Fruit fly (Drosophila melanogaster): ENCODE data around the gene CG17726.
A peak's percentile ranks its signal among the peaks of the same experiment; 100 is the strongest.

CG17726 gene

DNA sequence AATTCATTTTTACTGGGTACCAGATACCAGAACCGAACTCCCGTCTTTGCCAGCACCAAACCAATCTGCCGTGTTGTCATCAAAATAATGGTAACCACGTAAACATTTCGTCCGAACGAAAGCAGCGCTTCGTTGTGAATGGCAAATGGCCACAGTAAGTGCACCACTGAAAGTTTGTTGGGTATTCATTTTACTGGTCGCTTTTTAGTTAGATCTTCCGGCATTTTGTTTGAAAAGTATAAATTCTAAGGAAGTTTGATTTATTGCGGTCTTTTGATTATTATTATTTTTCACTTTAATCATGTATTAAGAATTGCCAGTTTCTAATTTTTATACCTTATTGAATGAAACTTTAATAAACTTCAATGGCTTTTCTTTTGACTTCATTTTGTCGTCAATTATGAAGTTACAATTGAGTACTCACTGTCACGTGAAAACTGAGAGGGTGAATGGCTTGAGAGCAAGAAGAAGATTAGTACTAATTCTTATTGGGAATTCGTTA, 12.1 kb upstream of the CG17726 start, which contains the start of gene ZnT86D:
TSS of gene ZnT86D (minus strand) at position 91 of the 502 bp plus-strand sequence.
- TF ChIP-seq CG8478 (optimal IDR thresholded peaks at IDR 0.05): no peak
- TF ChIP-seq CTCF (optimal IDR thresholded peaks at IDR 0.05): no peak

- no peak for TF ChIP-seq CG8478 (optimal IDR thresholded peaks at IDR 0.05)
- peak; percentile 3 to 55 for TF ChIP-seq CTCF (optimal IDR thresholded peaks at IDR 0.05)
Observed at dm6 chr3R:11216156-11216630, 10.4 kb upstream of the CG17726 start, which contains the start of the genes RpS25 and CG4820. RpS25 (minus strand) TSS chr3R:11216287. CG4820 (plus strand) TSS chr3R:11216535.

dm6 chr3R:11219883-11220282, 6.7 kb upstream of the CG17726 start, which contains the start of gene CG6689:
CG6689 (minus strand) TSS chr3R:11220064.
- TF ChIP-seq CTCF (optimal IDR thresholded peaks at IDR 0.05) (no peak), CG8478 (optimal IDR thresholded peaks at IDR 0.05) (no peak)

DNA sequence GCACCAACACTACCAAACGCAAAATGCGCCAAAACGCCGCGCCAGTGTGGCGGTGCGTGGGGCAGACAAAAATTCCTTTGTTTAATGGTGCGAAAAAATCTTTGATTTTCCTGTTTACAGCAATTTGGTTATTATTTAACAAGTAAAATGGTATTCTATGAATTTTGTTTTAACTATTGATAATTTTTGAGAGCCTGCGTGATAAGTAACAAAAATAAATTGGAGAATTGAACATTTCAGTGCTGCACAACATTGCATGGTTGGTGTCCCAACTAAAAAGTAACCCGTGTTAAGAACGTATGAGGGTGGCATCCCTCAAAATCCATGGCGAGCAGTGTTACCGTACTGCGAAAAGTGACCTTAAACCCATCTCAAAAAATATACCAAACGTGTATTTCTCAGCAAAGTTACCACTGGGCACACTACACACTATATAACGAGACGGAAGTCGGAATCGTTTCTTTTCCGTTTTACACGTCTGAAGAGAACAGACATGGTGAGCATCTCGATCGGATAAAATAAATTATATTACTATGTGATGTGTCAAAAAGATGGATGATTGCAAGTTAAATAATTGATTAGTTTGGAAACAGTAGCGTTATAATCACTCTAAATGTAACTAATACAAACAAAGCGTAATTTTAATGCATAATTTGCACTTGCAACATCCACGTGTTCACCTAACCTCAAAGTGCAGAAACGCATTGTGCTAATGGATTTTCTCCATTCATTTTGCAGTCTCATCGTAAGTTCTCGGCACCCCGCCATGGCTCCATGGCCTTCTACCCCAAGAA, 4.9 kb upstream of the CG17726 start, which contains the start of the genes CG6693 and RpL3:
TSS of gene CG6693 (minus strand) at position 203 of the 794 bp plus-strand sequence.
TSS of gene RpL3 (plus strand) at position 458 of the 794 bp plus-strand sequence.
- TF ChIP-seq CTCF (optimal IDR thresholded peaks at IDR 0.05): peak; percentile 63 to 66
- no peak for TF ChIP-seq CG8478 (optimal IDR thresholded peaks at IDR 0.05)

dm6 chr3R:11222587-11222986, 4.0 kb upstream of the CG17726 start:
- TF ChIP-seq CG8478 (optimal IDR thresholded peaks at IDR 0.05): no peak
- no peak for TF ChIP-seq CTCF (optimal IDR thresholded peaks at IDR 0.05)

DNA sequence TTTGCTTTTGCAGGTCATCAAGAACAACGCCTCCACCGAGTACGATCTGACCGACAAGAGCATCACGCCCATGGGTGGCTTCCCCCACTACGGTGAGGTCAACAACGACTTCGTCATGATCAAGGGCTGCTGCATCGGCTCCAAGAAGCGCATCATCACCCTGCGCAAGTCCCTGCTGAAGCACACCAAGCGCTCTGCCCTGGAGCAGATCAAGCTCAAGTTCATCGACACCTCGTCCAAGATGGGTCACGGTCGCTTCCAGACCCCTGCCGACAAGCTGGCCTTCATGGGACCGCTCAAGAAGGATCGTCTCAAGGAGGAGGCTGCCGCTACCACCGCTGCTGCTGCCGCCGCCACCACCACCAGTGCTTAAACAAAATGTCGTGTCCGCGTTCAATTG, 2.1 kb upstream of the CG17726 start:
- TF ChIP-seq CTCF (optimal IDR thresholded peaks at IDR 0.05) (no peak), CG8478 (optimal IDR thresholded peaks at IDR 0.05) (no peak)

- no peak for TF ChIP-seq CG8478 (optimal IDR thresholded peaks at IDR 0.05)
- TF ChIP-seq CTCF (optimal IDR thresholded peaks at IDR 0.05): no peak
Observed at dm6 chr3R:11225220-11225619, 1.3 kb upstream of the CG17726 start, which contains the start of gene scpr-C. scpr-C (plus strand) TSS chr3R:11225520.

- TF ChIP-seq CTCF (optimal IDR thresholded peaks at IDR 0.05) (no peak), CG8478 (optimal IDR thresholded peaks at IDR 0.05) (no peak)
Observed at dm6 chr3R:11230392-11230791, 3.8 kb downstream of the CG17726 start, which contains the start of gene GCC88. GCC88 (minus strand) TSS chr3R:11230600.

- TF ChIP-seq CG8478 (optimal IDR thresholded peaks at IDR 0.05) (no peak), CTCF (optimal IDR thresholded peaks at IDR 0.05) (no peak)
Observed at dm6 chr3R:11231037-11231436, 4.5 kb downstream of the CG17726 start.

- TF ChIP-seq CG8478 (optimal IDR thresholded peaks at IDR 0.05) (no peak), CTCF (optimal IDR thresholded peaks at IDR 0.05) (no peak)
Observed at dm6 chr3R:11231705-11232261, 5.2 kb downstream of the CG17726 start, which contains the start of the genes CG17187 and Dph3. CG17187 (minus strand) TSS chr3R:11231879. Dph3 (plus strand) TSS chr3R:11231912.

- TF ChIP-seq CTCF (optimal IDR thresholded peaks at IDR 0.05) (peak in 1 of 2 experiments; percentile 11), CG8478 (optimal IDR thresholded peaks at IDR 0.05) (no peak)
Observed at dm6 chr3R:11234918-11235371, 8.4 kb downstream of the CG17726 start, which contains the start of the genes Arfip and CG17721. Arfip (minus strand) TSS chr3R:11235013. CG17721 (plus strand) TSS chr3R:11235140.

dm6 chr3R:11236041-11236440, 9.5 kb downstream of the CG17726 start, which contains the start of gene CG31441:
CG31441 (plus strand) TSS chr3R:11236286.
- TF ChIP-seq CTCF (optimal IDR thresholded peaks at IDR 0.05) (no peak), CG8478 (optimal IDR thresholded peaks at IDR 0.05) (no peak)

- TF ChIP-seq CTCF (optimal IDR thresholded peaks at IDR 0.05) (no peak), CG8478 (optimal IDR thresholded peaks at IDR 0.05) (no peak)
Observed at dm6 chr3R:11237598-11237997, 11.0 kb downstream of the CG17726 start, which contains the start of gene CG31388. CG31388 (plus strand) TSS chr3R:11237815.

DNA sequence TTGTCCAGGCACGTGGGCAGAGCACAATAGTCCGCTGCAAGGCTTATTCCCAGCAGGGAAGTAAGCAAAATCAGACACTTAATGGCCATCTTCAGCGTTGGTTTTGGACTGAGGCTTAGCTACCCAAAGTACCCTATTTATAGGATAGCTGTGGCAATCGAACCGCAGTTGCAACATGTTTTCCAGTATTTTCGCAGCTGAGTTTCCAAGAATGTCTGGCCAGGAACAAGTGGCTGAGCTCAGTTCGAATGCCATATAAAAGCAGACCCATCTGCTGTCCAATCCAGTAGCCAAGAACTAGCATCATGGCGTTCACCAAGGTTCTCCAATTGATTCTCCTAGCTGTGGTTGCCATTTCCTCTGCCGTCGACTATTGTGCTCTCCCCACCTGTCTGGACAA, 14.3 kb downstream of the CG17726 start, which contains the start of the genes scpr-B and scpr-A:
TSS of gene scpr-B (minus strand) at position 101 of the 400 bp plus-strand sequence.
TSS of gene scpr-A (plus strand) at position 293 of the 400 bp plus-strand sequence.
- TF ChIP-seq CTCF (optimal IDR thresholded peaks at IDR 0.05) (no peak), CG8478 (optimal IDR thresholded peaks at IDR 0.05) (no peak)

Data from S2 (cell line).